Worm (Caenorhabditis elegans) whole organism, L2 larva: ENCODE measurements around the gene T23E7.6.

ENCODE experiments used
- C34F6.9 ChIP-seq: fragments of 150-350 bp; optimal IDR thresholded peaks from 2 replicates; lab custom pipeline; 2014; ENCODE audit warnings: missing biosample characterization, missing genetic modification characterization
- F13H6.1 ChIP-seq: sonication (generic microtip); optimal IDR thresholded peaks from 2 replicates; lab custom pipeline; 2016; ENCODE audit warnings: missing genetic modification characterization, missing compliant biosample characterization
- R02D3.7 ChIP-seq: fragments of 150-350 bp; optimal IDR thresholded peaks from 2 replicates; lab custom pipeline; 2014; ENCODE audit warnings: missing biosample characterization, missing genetic modification characterization
- Y55F3AM.14 ChIP-seq: fragments of 200-800 bp; sonication (Bioruptor generic); optimal IDR thresholded peaks from 2 replicates; lab custom pipeline; 2018; ENCODE audit warnings: mild to moderate bottlenecking, missing genetic modification characterization, missing compliant biosample characterization
- ZK546.5 ChIP-seq: sonication (generic microtip); optimal IDR thresholded peaks from 2 replicates; lab custom pipeline; 2017; ENCODE audit warnings: missing biosample characterization, missing genetic modification characterization
- alr-1 ChIP-seq: fragments of 150-350 bp; optimal IDR thresholded peaks from 2 replicates; lab custom pipeline; 2014; ENCODE audit warnings: missing biosample characterization, missing genetic modification characterization
- aly-2 ChIP-seq: fragments of 150-350 bp; optimal IDR thresholded peaks from 2 replicates; lab custom pipeline; 2014; ENCODE audit warnings: missing biosample characterization, missing genetic modification characterization
- ama-1 ChIP-seq: fragments of 150-350 bp; optimal IDR thresholded peaks from 2 replicates; lab custom pipeline; 2018; ENCODE audit warnings: inconsistent platforms
- blmp-1 ChIP-seq: sonication (generic microtip); optimal IDR thresholded peaks from 2 replicates; lab custom pipeline; 2017; ENCODE audit warnings: missing genetic modification characterization, mild to moderate bottlenecking, missing compliant biosample characterization, antibody characterized with exemption, moderate library complexity; ENCODE audit not compliant: insufficient read depth
- ceh-16 ChIP-seq: fragments of 150-350 bp; optimal IDR thresholded peaks from 2 replicates; lab custom pipeline; 2014; ENCODE audit warnings: missing biosample characterization, missing genetic modification characterization
- ceh-82 ChIP-seq: fragments of 150-350 bp; optimal IDR thresholded peaks from 2 replicates; lab custom pipeline; 2014; ENCODE audit warnings: missing biosample characterization, missing genetic modification characterization
- crh-2 ChIP-seq: sonication (generic microtip); optimal IDR thresholded peaks from 2 replicates; lab custom pipeline; 2017; ENCODE audit warnings: missing biosample characterization, missing genetic modification characterization
- dmd-4 ChIP-seq: sonication (generic microtip); optimal IDR thresholded peaks from 2 replicates; lab custom pipeline; 2017; ENCODE audit warnings: missing biosample characterization, missing genetic modification characterization
- egl-27 ChIP-seq: sonication (generic microtip); optimal IDR thresholded peaks from 3 replicates; lab custom pipeline; 2017; ENCODE audit warnings: missing biosample characterization, missing genetic modification reagents, missing genetic modification characterization
- elt-1 ChIP-seq: fragments of 150-350 bp; optimal IDR thresholded peaks from 2 replicates; lab custom pipeline; 2014; ENCODE audit warnings: missing biosample characterization, missing genetic modification characterization
- elt-3 ChIP-seq: sonication (generic microtip); optimal IDR thresholded peaks from 2 replicates; lab custom pipeline; 2017; ENCODE audit warnings: missing biosample characterization, missing genetic modification characterization
- fos-1 ChIP-seq: fragments of 150-350 bp; optimal IDR thresholded peaks from 2 replicates; lab custom pipeline; 2014; ENCODE audit warnings: missing biosample characterization, missing genetic modification characterization
- gmeb-1 ChIP-seq: fragments of 150-350 bp; optimal IDR thresholded peaks from 2 replicates; lab custom pipeline; 2014; ENCODE audit warnings: missing biosample characterization, missing genetic modification characterization
- lin-11 ChIP-seq: fragments of 150-350 bp; sonication (generic microtip); optimal IDR thresholded peaks from 2 replicates; lab custom pipeline; 2014; ENCODE audit warnings: missing biosample characterization, missing genetic modification characterization, inconsistent platforms, mixed read lengths
- lin-13 ChIP-seq: fragments of 150-350 bp; optimal IDR thresholded peaks from 2 replicates; lab custom pipeline; 2014; ENCODE audit warnings: missing biosample characterization, missing genetic modification reagents, missing genetic modification characterization
- lin-39 ChIP-seq: fragments of 150-350 bp; optimal IDR thresholded peaks from 2 replicates; lab custom pipeline; 2014; ENCODE audit warnings: missing biosample characterization, missing genetic modification reagents, missing genetic modification characterization
- lsy-2 ChIP-seq, 2 experiments: fragments of 150-350 bp in 1 of 2; sonication (generic microtip) in 1 of 2; optimal IDR thresholded peaks; 2 replicates each; lab custom pipeline; 2014 to 2017; ENCODE audit warnings: missing biosample characterization in 2 of 2, missing genetic modification characterization in 2 of 2
- mab-5 ChIP-seq: fragments of 150-350 bp; optimal IDR thresholded peaks from 2 replicates; lab custom pipeline; 2014; ENCODE audit warnings: missing biosample characterization, missing genetic modification characterization
- mbf-1 ChIP-seq: sonication (generic microtip); optimal IDR thresholded peaks from 2 replicates; lab custom pipeline; 2017; ENCODE audit warnings: missing biosample characterization, missing genetic modification characterization
- mdl-1 ChIP-seq, 2 experiments: fragments of 150-350 bp in 1 of 2; sonication (generic microtip) in 1 of 2; optimal IDR thresholded peaks; 2 replicates each; lab custom pipeline; 2017; ENCODE audit warnings: missing biosample characterization in 2 of 2, missing genetic modification characterization in 2 of 2
- nhr-10 ChIP-seq: sonication (generic microtip); optimal IDR thresholded peaks from 2 replicates; lab custom pipeline; 2017; ENCODE audit warnings: missing biosample characterization, missing genetic modification characterization
- nhr-11 ChIP-seq: fragments of 150-350 bp; optimal IDR thresholded peaks from 2 replicates; lab custom pipeline; 2014; ENCODE audit warnings: missing biosample characterization, missing genetic modification characterization
- nhr-12 ChIP-seq: fragments of 150-350 bp; optimal IDR thresholded peaks from 2 replicates; lab custom pipeline; 2014; ENCODE audit warnings: missing biosample characterization, missing genetic modification characterization
- nhr-129 ChIP-seq: fragments of 150-350 bp; optimal IDR thresholded peaks from 2 replicates; lab custom pipeline; 2014; ENCODE audit warnings: missing biosample characterization, missing genetic modification characterization
- nhr-21 ChIP-seq: fragments of 150-350 bp; optimal IDR thresholded peaks from 2 replicates; lab custom pipeline; 2014; ENCODE audit warnings: missing biosample characterization, missing genetic modification characterization
- nhr-23 ChIP-seq: fragments of 150-350 bp; optimal IDR thresholded peaks from 2 replicates; lab custom pipeline; 2014; ENCODE audit warnings: missing biosample characterization, missing genetic modification reagents, missing genetic modification characterization
- nhr-237 ChIP-seq: fragments of 150-350 bp; optimal IDR thresholded peaks from 2 replicates; lab custom pipeline; 2014; ENCODE audit warnings: missing biosample characterization, missing genetic modification characterization
- nhr-25 ChIP-seq: fragments of 150-350 bp; sonication (generic microtip); optimal IDR thresholded peaks from 3 replicates; lab custom pipeline; 2014; ENCODE audit warnings: missing biosample characterization, missing genetic modification characterization
- nhr-6 ChIP-seq: fragments of 150-350 bp; optimal IDR thresholded peaks from 2 replicates; lab custom pipeline; 2014; ENCODE audit warnings: missing biosample characterization, missing genetic modification characterization
- nhr-77 ChIP-seq: fragments of 150-350 bp; optimal IDR thresholded peaks from 2 replicates; lab custom pipeline; 2014; ENCODE audit warnings: missing biosample characterization, missing genetic modification characterization
- peb-1 ChIP-seq: fragments of 150-350 bp; optimal IDR thresholded peaks from 2 replicates; lab custom pipeline; 2014; ENCODE audit warnings: missing biosample characterization, missing genetic modification characterization
- sem-4 ChIP-seq: fragments of 150-350 bp; optimal IDR thresholded peaks from 2 replicates; lab custom pipeline; 2014; ENCODE audit warnings: missing biosample characterization, missing genetic modification reagents, missing genetic modification characterization
- skn-1 ChIP-seq: sonication (generic microtip); optimal IDR thresholded peaks from 2 replicates; lab custom pipeline; 2017; ENCODE audit warnings: missing biosample characterization, missing genetic modification characterization
- sma-3 ChIP-seq: sonication (generic microtip); optimal IDR thresholded peaks from 2 replicates; lab custom pipeline; 2016; ENCODE audit warnings: missing genetic modification reagents, missing genetic modification characterization, missing compliant biosample characterization
- sma-9 ChIP-seq, 2 experiments: fragments of 150-350 bp in 1 of 2; sonication (generic microtip) in 1 of 2; optimal IDR thresholded peaks; 2 replicates each; lab custom pipeline; 2014 to 2016; ENCODE audit warnings: missing genetic modification characterization in 2 of 2, mild to moderate bottlenecking in 1 of 2, missing biosample characterization in 1 of 2, missing compliant biosample characterization in 1 of 2, missing genetic modification reagents in 1 of 2, moderate library complexity in 1 of 2
- snpc-4 ChIP-seq: fragments of 150-350 bp; optimal IDR thresholded peaks from 2 replicates; lab custom pipeline; 2014; ENCODE audit warnings: missing biosample characterization, missing genetic modification characterization
- unc-39 ChIP-seq: fragments of 150-350 bp; optimal IDR thresholded peaks from 2 replicates; lab custom pipeline; 2014; ENCODE audit warnings: missing biosample characterization, missing genetic modification characterization
- unc-55 ChIP-seq: fragments of 150-350 bp; sonication (generic microtip); optimal IDR thresholded peaks from 3 replicates; lab custom pipeline; 2014; ENCODE audit warnings: missing biosample characterization, missing genetic modification reagents, missing genetic modification characterization
- unc-62 ChIP-seq: fragments of 150-350 bp; optimal IDR thresholded peaks from 2 replicates; lab custom pipeline; 2014; ENCODE audit warnings: missing biosample characterization, missing genetic modification reagents, missing genetic modification characterization
- zag-1 ChIP-seq: fragments of 150-350 bp; optimal IDR thresholded peaks from 2 replicates; lab custom pipeline; 2014; ENCODE audit warnings: missing biosample characterization, missing genetic modification characterization
- ztf-1 ChIP-seq: fragments of 200-800 bp; sonication (Bioruptor generic); conservative IDR thresholded peaks from 2 replicates; pipeline ENCODE4 v1.3.6; 2022; ENCODE audit warnings: missing genetic modification characterization, missing compliant biosample characterization
- ztf-11 ChIP-seq: sonication (generic microtip); optimal IDR thresholded peaks from 2 replicates; lab custom pipeline; 2017; ENCODE audit warnings: missing biosample characterization, missing genetic modification characterization
- ztf-4 ChIP-seq: fragments of 150-350 bp; optimal IDR thresholded peaks from 2 replicates; lab custom pipeline; 2014; ENCODE audit warnings: missing biosample characterization, missing genetic modification characterization

The T23E7.6 gene

DNA sequence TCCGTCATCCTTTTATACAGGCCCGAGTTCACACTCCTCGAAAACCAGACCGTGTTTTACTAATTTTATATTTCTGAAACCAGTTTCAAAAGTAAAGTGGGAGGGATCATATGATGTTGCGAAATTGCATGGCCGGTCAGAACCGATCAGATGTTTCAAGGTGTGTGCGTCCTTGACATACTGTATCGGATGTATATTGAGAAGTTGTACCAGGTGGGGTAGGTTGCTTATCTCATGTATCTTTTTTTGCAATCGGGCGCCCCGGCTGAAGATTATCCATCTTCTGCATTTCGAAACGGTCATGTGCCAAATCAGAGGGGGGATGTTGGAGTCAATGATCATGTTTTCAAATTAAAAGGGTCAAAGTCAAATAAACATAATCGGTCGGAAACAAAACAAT is at the start of gene T23E7.6:
T23E7.6 (minus strand) TSS at position 45 of the 400 bp plus-strand sequence.
- no peak for TF ChIP-seq ztf-4 (tag; lab: Kevin White, UChicago)
- TF ChIP-seq lin-11 (tag; lab: Kevin White, UChicago) = no peak
- no peak for TF ChIP-seq Y55F3AM.14 (GFP tag; lab: Kevin White, UChicago)
- no peak for TF ChIP-seq fos-1 (tag; lab: Kevin White, UChicago)
- no peak for TF ChIP-seq nhr-6
- peak; percentile 85 for TF ChIP-seq nhr-129 (tag; lab: Kevin White, UChicago)
- TF ChIP-seq skn-1 (tag; lab: Kevin White, UChicago) = no peak
- no peak for TF ChIP-seq lin-39 (tag; lab: Kevin White, UChicago)
- TF ChIP-seq ceh-16 (tag; lab: Kevin White, UChicago) = peak; percentile 93
- TF ChIP-seq sma-9 (GFP tag; optimal IDR thresholded peaks at IDR 0.05; lab: Kevin White, UChicago) = peak; percentile 92
- TF ChIP-seq sma-9 (tag; optimal IDR thresholded peaks at IDR 0.05; lab: Kevin White, UChicago) = no peak
- no peak for TF ChIP-seq nhr-23 (tag; lab: Kevin White, UChicago)
- TF ChIP-seq R02D3.7 = no peak
- no peak for TF ChIP-seq lsy-2 (tag; optimal IDR thresholded peaks at IDR 0.05; lab: Kevin White, UChicago)
- TF ChIP-seq alr-1 (tag; lab: Kevin White, UChicago) = no peak
- TF ChIP-seq peb-1 (tag; lab: Kevin White, UChicago) = no peak
- TF ChIP-seq zag-1 (tag; lab: Kevin White, UChicago) = no peak
- TF ChIP-seq snpc-4 (tag; lab: Kevin White, UChicago) = no peak
- TF ChIP-seq blmp-1 (tag; lab: Kevin White, UChicago) = peak; percentile 85
- TF ChIP-seq ama-1 = no peak
- TF ChIP-seq ZK546.5 = no peak
- TF ChIP-seq aly-2 (tag; lab: Kevin White, UChicago) = no peak
- peak; percentile 97 for TF ChIP-seq elt-1 (tag; lab: Kevin White, UChicago)
- TF ChIP-seq egl-27 (tag; lab: Kevin White, UChicago) = peak; percentile 36
- no peak for TF ChIP-seq nhr-237
- TF ChIP-seq sma-3 (GFP tag; lab: Kevin White, UChicago) = peak; percentile 74
- no peak for TF ChIP-seq nhr-10 (tag; lab: Kevin White, UChicago)
- TF ChIP-seq sem-4 = peak; percentile 33
- no peak for TF ChIP-seq nhr-77 (tag; lab: Kevin White, UChicago)
- no peak for TF ChIP-seq dmd-4 (tag; lab: Kevin White, UChicago)
- TF ChIP-seq ztf-1 (GFP tag; lab: Robert Waterston, UW) = no peak
- TF ChIP-seq mdl-1 (tag; optimal IDR thresholded peaks at IDR 0.05; lab: Kevin White, UChicago) = no peak
- TF ChIP-seq lin-13 (GFP tag; lab: Kevin White, UChicago) = no peak
- no peak for TF ChIP-seq mab-5 (tag; lab: Kevin White, UChicago)
- peak; percentile 73 for TF ChIP-seq nhr-21
- TF ChIP-seq unc-39 (tag; lab: Kevin White, UChicago) = no peak
- no peak for TF ChIP-seq ceh-82 (tag; lab: Kevin White, UChicago)
- no peak for TF ChIP-seq mbf-1 (tag; lab: Kevin White, UChicago)
- TF ChIP-seq crh-2 (tag; lab: Kevin White, UChicago) = no peak
- TF ChIP-seq C34F6.9 (tag; lab: Kevin White, UChicago) = no peak
- no peak for TF ChIP-seq unc-62
- TF ChIP-seq ztf-11 = no peak
- TF ChIP-seq unc-55 = no peak
- TF ChIP-seq elt-3 (tag; lab: Kevin White, UChicago) = no peak
- no peak for TF ChIP-seq gmeb-1 (tag; lab: Kevin White, UChicago)
- no peak for TF ChIP-seq nhr-12 (tag; lab: Kevin White, UChicago)
- no peak for TF ChIP-seq F13H6.1 (tag; lab: Kevin White, UChicago)
- TF ChIP-seq nhr-11 (tag; lab: Kevin White, UChicago) = no peak
- TF ChIP-seq nhr-25 (tag; lab: Kevin White, UChicago) = peak; percentile 89
